Worm (Caenorhabditis elegans): ENCODE results near the gene epg-3.
A peak's percentile ranks its signal among the peaks of the same experiment; 100 is the strongest.

epg-3 gene

ce11 chrIII:12904987-12905541, 29.5 kb upstream of the epg-3 start, which contains the start of gene cox-5A (continued):
- TF ChIP-seq fkh-2 (tag; optimal IDR thresholded peaks at IDR 0.05) (peak; percentile 37), elt-3 (tag; optimal IDR thresholded peaks at IDR 0.05) (peak in 2 of 3 experiments; percentile 44 to 85), ZK546.5 (tag; optimal IDR thresholded peaks at IDR 0.05) (peak; percentile 67), ztf-11 (tag; optimal IDR thresholded peaks at IDR 0.05) (no peak), fos-1 (tag; optimal IDR thresholded peaks at IDR 0.05) (peak; percentile 96), unc-39 (tag; optimal IDR thresholded peaks at IDR 0.05) (peak; percentile 25), nhr-23 (tag; optimal IDR thresholded peaks at IDR 0.05) (peak; percentile 100), unc-62 (GFP tag; optimal IDR thresholded peaks at IDR 0.05) (peak; percentile 95), hmg-11 (tag; optimal IDR thresholded peaks at IDR 0.05) (peak; percentile 99), nhr-76 (tag; optimal IDR thresholded peaks at IDR 0.05) (peak; percentile 80), aly-2 (tag; optimal IDR thresholded peaks at IDR 0.05) (peak; percentile 96), mdl-1 (tag; optimal IDR thresholded peaks at IDR 0.05) (peak; percentile 58), nhr-77 (tag; optimal IDR thresholded peaks at IDR 0.05) (peak; percentile 92), ztf-4 (tag; optimal IDR thresholded peaks at IDR 0.05) (peak; percentile 95), nhr-237 (tag; optimal IDR thresholded peaks at IDR 0.05) (peak; percentile 26), daf-12 (tag; optimal IDR thresholded peaks at IDR 0.05) (peak; percentile 78), egl-27 (tag; optimal IDR thresholded peaks at IDR 0.05) (peak; percentile 93), nhr-43 (tag; optimal IDR thresholded peaks at IDR 0.05; ENCODE audit: poor library complexity, severe bottlenecking) (peak; percentile 98)

- no peak for TF ChIP-seq eor-1 (tag; optimal IDR thresholded peaks at IDR 0.05)
- TF ChIP-seq nhr-43 (tag; optimal IDR thresholded peaks at IDR 0.05; ENCODE audit: poor library complexity, severe bottlenecking) = peak; percentile 87
- no peak for TF ChIP-seq nhr-23 (tag; optimal IDR thresholded peaks at IDR 0.05)
- TF ChIP-seq nhr-28 (tag; optimal IDR thresholded peaks at IDR 0.05) = no peak
- peak; percentile 63 for TF ChIP-seq ceh-28 (tag; optimal IDR thresholded peaks at IDR 0.05)
- TF ChIP-seq mdl-1 (tag; optimal IDR thresholded peaks at IDR 0.05) = no peak
- TF ChIP-seq ama-1 (optimal IDR thresholded peaks at IDR 0.05) = peak; percentile 70
- peak; percentile 46 for TF ChIP-seq R02D3.7 (tag; optimal IDR thresholded peaks at IDR 0.05)
- TF ChIP-seq elt-3 (tag; optimal IDR thresholded peaks at IDR 0.05) = no peak
- no peak for TF ChIP-seq nhr-67 (tag; optimal IDR thresholded peaks at IDR 0.05)
- no peak for TF ChIP-seq egl-27 (tag; optimal IDR thresholded peaks at IDR 0.05)
- TF ChIP-seq fkh-10 (GFP tag; optimal IDR thresholded peaks at IDR 0.05) = no peak
- peak; percentile 37 for TF ChIP-seq elt-2 (tag; optimal IDR thresholded peaks at IDR 0.05)
- TF ChIP-seq pha-4 (tag; optimal IDR thresholded peaks at IDR 0.05) = peak; percentile 2
- no peak for TF ChIP-seq fkh-2 (tag; optimal IDR thresholded peaks at IDR 0.05)
- TF ChIP-seq zag-1 (tag; optimal IDR thresholded peaks at IDR 0.05) = no peak
- TF ChIP-seq ztf-11 (tag; optimal IDR thresholded peaks at IDR 0.05) = no peak
- TF ChIP-seq jun-1 (tag; optimal IDR thresholded peaks at IDR 0.05) = no peak
- TF ChIP-seq egl-5 (tag; optimal IDR thresholded peaks at IDR 0.05) = no peak
- TF ChIP-seq pqm-1 (tag; optimal IDR thresholded peaks at IDR 0.05) = no peak
- TF ChIP-seq lsy-12 (tag; optimal IDR thresholded peaks at IDR 0.05) = peak; percentile 22
- TF ChIP-seq lin-39 (tag; optimal IDR thresholded peaks at IDR 0.05) = peak; percentile 44
- no peak for TF ChIP-seq skn-1 (tag; optimal IDR thresholded peaks at IDR 0.05)
- TF ChIP-seq tbx-2 (tag; optimal IDR thresholded peaks at IDR 0.05) = peak; percentile 12
- no peak for TF ChIP-seq ZK546.5 (tag; optimal IDR thresholded peaks at IDR 0.05)
- TF ChIP-seq nfya-1 (tag; optimal IDR thresholded peaks at IDR 0.05; ENCODE audit: insufficient read depth) = no peak
- TF ChIP-seq nhr-12 (tag; optimal IDR thresholded peaks at IDR 0.05) = no peak
- peak; percentile 42 for TF ChIP-seq nhr-11 (tag; optimal IDR thresholded peaks at IDR 0.05)
- no peak for TF ChIP-seq nhr-237 (tag; optimal IDR thresholded peaks at IDR 0.05)
- no peak for TF ChIP-seq daf-12 (tag; optimal IDR thresholded peaks at IDR 0.05)
- no peak for TF ChIP-seq elt-1 (tag; optimal IDR thresholded peaks at IDR 0.05)
- TF ChIP-seq aly-2 (tag; optimal IDR thresholded peaks at IDR 0.05) = peak; percentile 86
- TF ChIP-seq lin-15B (tag; optimal IDR thresholded peaks at IDR 0.05) = no peak
- no peak for TF ChIP-seq nhr-77 (tag; optimal IDR thresholded peaks at IDR 0.05)
- TF ChIP-seq fos-1 (tag; optimal IDR thresholded peaks at IDR 0.05) = no peak
- TF ChIP-seq nhr-25 (tag; optimal IDR thresholded peaks at IDR 0.05) = no peak
These were observed 27.9 kb upstream of the epg-3 start for ce11 chrIII:12906611-12907037.
